Worm (Caenorhabditis elegans) whole organism, L1 larva: ENCODE data around the gene hipr-1.

Source experiments
- C04F5.9 ChIP-seq: sonication (generic microtip); optimal IDR thresholded peaks from 2 replicates; lab custom pipeline; 2016; ENCODE audit warnings: missing genetic modification characterization, missing compliant biosample characterization
- C16A3.4 ChIP-seq: fragments of 150-350 bp; optimal IDR thresholded peaks from 2 replicates; lab custom pipeline; 2014; ENCODE audit warnings: missing biosample characterization, missing genetic modification characterization
- C34B4.2 ChIP-seq: sonication (generic microtip); optimal IDR thresholded peaks from 2 replicates; lab custom pipeline; 2017; ENCODE audit warnings: mild to moderate bottlenecking, missing genetic modification characterization, missing compliant biosample characterization
- Y116A8C.19 ChIP-seq: sonication (generic microtip); optimal IDR thresholded peaks from 2 replicates; lab custom pipeline; 2016; ENCODE audit warnings: missing compliant biosample characterization, missing genetic modification characterization, borderline replicate concordance
- blmp-1 ChIP-seq: fragments of 150-350 bp; optimal IDR thresholded peaks from 2 replicates; lab custom pipeline; 2014; ENCODE audit warnings: missing biosample characterization, missing genetic modification characterization
- ceh-8 ChIP-seq: fragments of 200-800 bp; sonication (Bioruptor generic); optimal IDR thresholded peaks from 2 replicates; lab custom pipeline; 2018; ENCODE audit warnings: mild to moderate bottlenecking, missing genetic modification characterization, moderate library complexity, missing compliant biosample characterization
- ceh-90 ChIP-seq: sonication (generic microtip); optimal IDR thresholded peaks from 2 replicates; lab custom pipeline; 2016; ENCODE audit warnings: missing genetic modification characterization, missing compliant biosample characterization
- ces-1 ChIP-seq: fragments of 150-350 bp; optimal IDR thresholded peaks from 2 replicates; lab custom pipeline; 2014; ENCODE audit warnings: missing biosample characterization, missing genetic modification reagents, missing genetic modification characterization
- dpl-1 ChIP-seq, 3 experiments: fragments of 150-350 bp in 2 of 3; sonication (generic microtip) in 1 of 3; optimal IDR thresholded peaks; 2 replicates each; lab custom pipeline; 2014 to 2017; ENCODE audit warnings: missing biosample characterization in 3 of 3, missing genetic modification characterization in 3 of 3, missing genetic modification reagents in 3 of 3
- efl-1 ChIP-seq, 4 experiments: fragments of 150-350 bp; optimal IDR thresholded peaks in 3 of 4; peaks in 1 of 4; 1 replicate in 1 of 4; 2 replicates in 3 of 4; lab custom pipeline; 2014; ENCODE audit warnings: missing biosample characterization in 2 of 4, missing genetic modification characterization in 2 of 4, missing genetic modification reagents in 2 of 4
- efl-3 ChIP-seq: fragments of 200-800 bp; sonication (Bioruptor generic); optimal IDR thresholded peaks from 2 replicates; lab custom pipeline; 2018; ENCODE audit warnings: mild to moderate bottlenecking, missing genetic modification characterization, missing compliant biosample characterization
- egl-27 ChIP-seq, 2 experiments: fragments of 150-350 bp in 1 of 2; sonication (generic microtip); optimal IDR thresholded peaks; 3 replicates each; lab custom pipeline; 2017 to 2018; ENCODE audit warnings: missing biosample characterization in 2 of 2, missing genetic modification characterization in 2 of 2, missing genetic modification reagents in 2 of 2
- elt-2 ChIP-seq: sonication (generic microtip); optimal IDR thresholded peaks from 2 replicates; lab custom pipeline; 2016; ENCODE audit warnings: missing genetic modification characterization, mild to moderate bottlenecking, inconsistent platforms, missing compliant biosample characterization, missing genetic modification reagents
- elt-3 ChIP-seq, 6 experiments: fragments of 150-350 bp in 1 of 6; sonication (generic microtip); optimal IDR thresholded peaks; 2 replicates each; lab custom pipeline; 2017 to 2018; ENCODE audit warnings: missing biosample characterization in 6 of 6, missing genetic modification characterization in 6 of 6, inconsistent platforms in 1 of 6
- ets-5 ChIP-seq: fragments of 200-800 bp; sonication (Bioruptor generic); IDR thresholded peaks from 2 replicates; pipeline ENCODE4 v1.3.6; 2022; ENCODE audit warnings: missing genetic modification characterization, missing compliant biosample characterization
- fkh-4 ChIP-seq: sonication (generic microtip); optimal IDR thresholded peaks from 2 replicates; lab custom pipeline; 2016; ENCODE audit warnings: missing compliant biosample characterization, missing genetic modification characterization, borderline replicate concordance
- grh-1 ChIP-seq: fragments of 200-800 bp; sonication (Bioruptor generic); IDR thresholded peaks from 2 replicates; pipeline ENCODE4 v1.3.6; 2022; ENCODE audit warnings: missing genetic modification reagents, missing genetic modification characterization, missing compliant biosample characterization
- hlh-17 ChIP-seq: fragments of 200-800 bp; sonication (Bioruptor generic); optimal IDR thresholded peaks from 2 replicates; lab custom pipeline; 2018; ENCODE audit warnings: missing genetic modification characterization, mild to moderate bottlenecking, missing compliant biosample characterization, moderate library complexity, borderline replicate concordance
- hpl-2 ChIP-seq: fragments of 150-350 bp; optimal IDR thresholded peaks from 2 replicates; lab custom pipeline; 2014; ENCODE audit warnings: missing biosample characterization, missing genetic modification reagents, missing genetic modification characterization
- irx-1 ChIP-seq: sonication (generic microtip); optimal IDR thresholded peaks from 2 replicates; lab custom pipeline; 2016; ENCODE audit warnings: missing genetic modification characterization, missing compliant biosample characterization
- isw-1 ChIP-seq: fragments of 200-800 bp; sonication (Bioruptor generic); IDR thresholded peaks from 2 replicates; pipeline ENCODE4 v1.3.6; 2022; ENCODE audit warnings: missing genetic modification characterization, missing compliant biosample characterization
- jun-1 ChIP-seq: fragments of 150-350 bp; optimal IDR thresholded peaks from 2 replicates; lab custom pipeline; 2014; ENCODE audit warnings: missing biosample characterization, missing genetic modification reagents, missing genetic modification characterization
- lin-15B ChIP-seq: fragments of 150-350 bp; sonication (generic microtip); optimal IDR thresholded peaks from 3 replicates; lab custom pipeline; 2014; ENCODE audit warnings: missing biosample characterization, missing genetic modification characterization
- lin-35 ChIP-seq, 2 experiments: fragments of 150-350 bp; optimal IDR thresholded peaks; 2 replicates each; lab custom pipeline; 2014; ENCODE audit warnings: missing biosample characterization in 2 of 2, missing genetic modification characterization in 2 of 2, missing genetic modification reagents in 2 of 2
- lin-39 ChIP-seq: fragments of 150-350 bp; optimal IDR thresholded peaks from 2 replicates; lab custom pipeline; 2014; ENCODE audit warnings: missing biosample characterization, missing genetic modification reagents, missing genetic modification characterization
- lir-3 ChIP-seq: sonication (generic microtip); optimal IDR thresholded peaks from 2 replicates; lab custom pipeline; 2016; ENCODE audit warnings: mild to moderate bottlenecking, missing genetic modification characterization, moderate library complexity, missing compliant biosample characterization; ENCODE audit not compliant: poor library complexity
- lsy-2 ChIP-seq, 2 experiments: fragments of 150-350 bp; optimal IDR thresholded peaks; 2 replicates each; lab custom pipeline; 2014; ENCODE audit warnings: missing biosample characterization in 2 of 2, missing genetic modification characterization in 2 of 2
- mab-9 ChIP-seq: fragments of 200-800 bp; sonication (Bioruptor generic); IDR thresholded peaks from 2 replicates; pipeline ENCODE4 v1.3.6; 2022; ENCODE audit warnings: missing genetic modification reagents, missing genetic modification characterization, missing compliant biosample characterization
- mef-2 ChIP-seq: fragments of 150-350 bp; optimal IDR thresholded peaks from 2 replicates; lab custom pipeline; 2014; ENCODE audit warnings: missing biosample characterization, missing genetic modification characterization
- mep-1 ChIP-seq: fragments of 150-350 bp; optimal IDR thresholded peaks from 2 replicates; lab custom pipeline; 2014; ENCODE audit warnings: missing biosample characterization, missing genetic modification characterization
- nhr-11 ChIP-seq: fragments of 150-350 bp; optimal IDR thresholded peaks from 2 replicates; lab custom pipeline; 2014; ENCODE audit warnings: missing biosample characterization, missing genetic modification characterization
- nhr-12 ChIP-seq: sonication (generic microtip); optimal IDR thresholded peaks from 2 replicates; lab custom pipeline; 2017; ENCODE audit warnings: missing biosample characterization, missing genetic modification characterization
- nhr-20 ChIP-seq: sonication (generic microtip); optimal IDR thresholded peaks from 2 replicates; lab custom pipeline; 2016; ENCODE audit warnings: mild to moderate bottlenecking, missing genetic modification characterization, missing compliant biosample characterization
- nhr-71 ChIP-seq: sonication (generic microtip); optimal IDR thresholded peaks from 2 replicates; lab custom pipeline; 2016; ENCODE audit warnings: mild to moderate bottlenecking, missing genetic modification characterization, moderate library complexity, missing compliant biosample characterization
- nhr-76 ChIP-seq: sonication (generic microtip); optimal IDR thresholded peaks from 2 replicates; lab custom pipeline; 2017; ENCODE audit warnings: missing biosample characterization, missing genetic modification characterization
- nhr-84 ChIP-seq: sonication (generic microtip); optimal IDR thresholded peaks from 2 replicates; lab custom pipeline; 2017; ENCODE audit warnings: missing biosample characterization, missing genetic modification characterization
- nhr-85 ChIP-seq: sonication (generic microtip); peaks from one replicate; lab custom pipeline; 2016; ENCODE audit warnings: missing genetic modification characterization, inconsistent platforms, missing compliant biosample characterization
- pag-3 ChIP-seq: sonication (generic microtip); optimal IDR thresholded peaks from 2 replicates; lab custom pipeline; 2017; ENCODE audit warnings: missing genetic modification characterization, mild to moderate bottlenecking, missing compliant biosample characterization, antibody characterized with exemption, borderline replicate concordance; ENCODE audit not compliant: insufficient read depth
- pax-3 ChIP-seq: fragments of 200-800 bp; sonication (Bioruptor generic); optimal IDR thresholded peaks from 2 replicates; lab custom pipeline; 2018; ENCODE audit warnings: mild to moderate bottlenecking, missing genetic modification characterization, moderate library complexity, missing compliant biosample characterization
- pqm-1 ChIP-seq: sonication (generic microtip); optimal IDR thresholded peaks from 3 replicates; lab custom pipeline; 2017; ENCODE audit warnings: missing biosample characterization, missing genetic modification characterization
- rnt-1 ChIP-seq: sonication (generic microtip); optimal IDR thresholded peaks from 2 replicates; lab custom pipeline; 2016; ENCODE audit warnings: mild to moderate bottlenecking, missing genetic modification characterization, moderate library complexity, missing compliant biosample characterization
- snpc-4 ChIP-seq: fragments of 150-350 bp; optimal IDR thresholded peaks from 2 replicates; lab custom pipeline; 2014; ENCODE audit warnings: missing biosample characterization, missing genetic modification characterization
- sox-4 ChIP-seq: sonication (generic microtip); optimal IDR thresholded peaks from 2 replicates; lab custom pipeline; 2016; ENCODE audit warnings: missing genetic modification characterization, missing compliant biosample characterization
- sptf-1 ChIP-seq: fragments of 150-350 bp; optimal IDR thresholded peaks from 2 replicates; lab custom pipeline; 2014; ENCODE audit warnings: missing biosample characterization, missing genetic modification characterization
- tbx-2 ChIP-seq: sonication (generic microtip); optimal IDR thresholded peaks from 2 replicates; lab custom pipeline; 2016; ENCODE audit warnings: missing genetic modification characterization, missing compliant biosample characterization
- unc-130 ChIP-seq: fragments of 150-350 bp; optimal IDR thresholded peaks from 2 replicates; lab custom pipeline; 2017; ENCODE audit warnings: missing biosample characterization, missing genetic modification characterization, inconsistent platforms
- unc-30 ChIP-seq: sonication (generic microtip); optimal IDR thresholded peaks from 2 replicates; lab custom pipeline; 2017; ENCODE audit warnings: missing biosample characterization, missing genetic modification characterization
- unc-62 ChIP-seq: fragments of 150-350 bp; optimal IDR thresholded peaks from 2 replicates; lab custom pipeline; 2014; ENCODE audit warnings: missing biosample characterization, missing genetic modification reagents, missing genetic modification characterization
- unc-98 ChIP-seq: fragments of 200-800 bp; sonication (Bioruptor generic); IDR thresholded peaks from 2 replicates; pipeline ENCODE4 v1.3.6; 2022; ENCODE audit warnings: missing genetic modification characterization, missing compliant biosample characterization
- vab-15 ChIP-seq: sonication (generic microtip); optimal IDR thresholded peaks from 2 replicates; lab custom pipeline; 2017; ENCODE audit warnings: missing genotype, mild to moderate bottlenecking, missing genetic modification characterization, missing compliant biosample characterization
- xbp-1 ChIP-seq: sonication (generic microtip); optimal IDR thresholded peaks from 2 replicates; lab custom pipeline; 2016; ENCODE audit warnings: missing genetic modification characterization, missing compliant biosample characterization
- zip-4 ChIP-seq: fragments of 200-800 bp; sonication (Bioruptor generic); optimal IDR thresholded peaks from 2 replicates; lab custom pipeline; 2018; ENCODE audit warnings: mild to moderate bottlenecking, missing genetic modification characterization, moderate library complexity, missing compliant biosample characterization

Gene hipr-1

ce11 chrIII:8767889-8768361 is 47.9 kb downstream of the hipr-1 start, which contains the start of gene mtss-1 (continued):
- TF ChIP-seq hpl-2, result peak; percentile 60
- peak; percentile 46 for TF ChIP-seq snpc-4 (tag; lab: Kevin White, UChicago)
- TF ChIP-seq pax-3, result no peak
- TF ChIP-seq C16A3.4 (tag; lab: Kevin White, UChicago), result peak; percentile 37
- no peak for TF ChIP-seq ceh-8
- no peak for TF ChIP-seq mab-9 (GFP tag; lab: Robert Waterston, UW)
- no peak for TF ChIP-seq mef-2
- peak; percentile 32 for TF ChIP-seq mep-1 (tag; lab: Kevin White, UChicago)
- TF ChIP-seq pag-3 (tag; lab: Kevin White, UChicago), result no peak
- no peak for TF ChIP-seq sptf-1
- TF ChIP-seq unc-98 (GFP tag; lab: Robert Waterston, UW), result no peak
- TF ChIP-seq unc-30 (tag; lab: Kevin White, UChicago), result no peak
- peak; percentile 39 for TF ChIP-seq lir-3
- TF ChIP-seq Y116A8C.19 (tag; lab: Kevin White, UChicago), result no peak
- no peak for TF ChIP-seq nhr-84 (tag; lab: Kevin White, UChicago)
- peak; percentile 59 for TF ChIP-seq unc-130
- TF ChIP-seq irx-1 (tag; lab: Kevin White, UChicago), result peak; percentile 33
- no peak for TF ChIP-seq elt-2 (tag; lab: Kevin White, UChicago)
- TF ChIP-seq blmp-1 (tag; lab: Kevin White, UChicago), result peak; percentile 13
- no peak for TF ChIP-seq unc-62 (GFP tag; lab: Kevin White, UChicago)
- TF ChIP-seq pqm-1 (tag; lab: Kevin White, UChicago), result no peak
- no peak for TF ChIP-seq sox-4 (tag; lab: Kevin White, UChicago)
- no peak for TF ChIP-seq jun-1
- TF ChIP-seq xbp-1 (tag; lab: Kevin White, UChicago), result peak; percentile 55
- TF ChIP-seq isw-1, result no peak
- TF ChIP-seq C04F5.9 (tag; lab: Kevin White, UChicago), result peak; percentile 34
- peak; percentile 48 to 65 for TF ChIP-seq efl-1 (optimal IDR thresholded peaks at IDR 0.05; lab: Kevin White, UChicago)
- peak; percentile 41 to 95 for TF ChIP-seq efl-1 (GFP tag; optimal IDR thresholded peaks at IDR 0.05 in 1 of 2; lab: Kevin White, UChicago)
- TF ChIP-seq nhr-71 (tag; lab: Kevin White, UChicago), result peak; percentile 69
- TF ChIP-seq grh-1 (GFP tag; lab: Robert Waterston, UW), result peak; percentile 68
- TF ChIP-seq tbx-2, result peak; percentile 68
- TF ChIP-seq dpl-1 (GFP tag; optimal IDR thresholded peaks at IDR 0.05; lab: Kevin White, UChicago), result peak; percentile 11 to 59 (median 56)
- no peak for TF ChIP-seq ets-5
- TF ChIP-seq ces-1, result no peak
- no peak for TF ChIP-seq nhr-12 (tag; lab: Kevin White, UChicago)
- no peak for TF ChIP-seq hlh-17 (GFP tag; lab: Kevin White, UChicago)
- no peak for TF ChIP-seq vab-15 (tag; lab: Kevin White, UChicago)
- no peak for TF ChIP-seq efl-3 (GFP tag; lab: Kevin White, UChicago)
- no peak for TF ChIP-seq ceh-90
- TF ChIP-seq fkh-4 (tag; lab: Kevin White, UChicago), result no peak
- TF ChIP-seq nhr-11 (tag; lab: Kevin White, UChicago), result no peak
- peak; percentile 48 to 63 for TF ChIP-seq lsy-2 (tag; optimal IDR thresholded peaks at IDR 0.05; lab: Kevin White, UChicago)
- TF ChIP-seq rnt-1 (tag; lab: Kevin White, UChicago), result peak; percentile 78
- no peak for TF ChIP-seq nhr-76 (tag; lab: Kevin White, UChicago)
- TF ChIP-seq lin-35 (GFP tag; optimal IDR thresholded peaks at IDR 0.05; lab: Kevin White, UChicago), result peak; percentile 45 to 67
- TF ChIP-seq nhr-20 (tag; lab: Kevin White, UChicago), result peak; percentile 62
- TF ChIP-seq nhr-85 (tag; lab: Kevin White, UChicago), result no peak
- TF ChIP-seq zip-4, result no peak
- TF ChIP-seq lin-39 (tag; lab: Kevin White, UChicago), result no peak
- TF ChIP-seq elt-3 (tag; optimal IDR thresholded peaks at IDR 0.05; lab: Kevin White, UChicago), result peak in 1 of 6 experiments; percentile 5
- TF ChIP-seq C34B4.2 (tag; lab: Kevin White, UChicago), result no peak
- TF ChIP-seq egl-27 (tag; optimal IDR thresholded peaks at IDR 0.05; lab: Kevin White, UChicago), result no peak
- TF ChIP-seq lin-15B, result peak; percentile 15
